Fruit fly (Drosophila melanogaster): Measurements from ENCODE around the gene CG12609.

dm6 chrX:18709565-18709964 lies 38.5 kb downstream of the CG12609 start, which contains the start of gene Cyp308a1:
- TF ChIP-seq psq (optimal IDR thresholded peaks at IDR 0.05): no peak
- TF ChIP-seq EcR (GFP tag; optimal IDR thresholded peaks at IDR 0.05): no peak
- no peak for TF ChIP-seq pan (optimal IDR thresholded peaks at IDR 0.05)

Data from whole organism.